Worm (Caenorhabditis elegans) whole organism, early embryonic: Measurements from ENCODE around the gene aakg-3.

Experiments used
- B0310.2 ChIP-seq: sonication (generic microtip); optimal IDR thresholded peaks from 2 replicates; lab custom pipeline; 2016; ENCODE audit warnings: mild to moderate bottlenecking, missing genetic modification characterization, missing compliant biosample characterization
- F13C5.2 ChIP-seq: sonication (generic microtip); optimal IDR thresholded peaks from 2 replicates; lab custom pipeline; 2017; ENCODE audit warnings: mild to moderate bottlenecking, missing genetic modification characterization, inconsistent platforms, missing compliant biosample characterization
- ama-1 ChIP-seq: fragments of 150-350 bp; optimal IDR thresholded peaks from 2 replicates; lab custom pipeline; 2014
- ceh-36 ChIP-seq: sonication (generic microtip); optimal IDR thresholded peaks from 2 replicates; lab custom pipeline; 2016; ENCODE audit warnings: missing genetic modification characterization, inconsistent platforms, missing compliant biosample characterization
- flt-1 ChIP-seq: fragments of 200-800 bp; sonication (Bioruptor generic); IDR thresholded peaks from 2 replicates; pipeline ENCODE4 v1.3.6; 2022; ENCODE audit warnings: missing genetic modification characterization, missing compliant biosample characterization
- hmbx-1 ChIP-seq: sonication (generic microtip); optimal IDR thresholded peaks from 2 replicates; lab custom pipeline; 2016; ENCODE audit warnings: mild to moderate bottlenecking, missing genetic modification characterization, missing compliant biosample characterization
- hmg-4 ChIP-seq: fragments of 200-800 bp; sonication (Bioruptor generic); optimal IDR thresholded peaks from 2 replicates; lab custom pipeline; 2018; ENCODE audit warnings: mild to moderate bottlenecking, missing genetic modification characterization, missing compliant biosample characterization
- hnd-1 ChIP-seq: sonication (generic microtip); optimal IDR thresholded peaks from 2 replicates; lab custom pipeline; 2016; ENCODE audit warnings: missing genetic modification characterization, missing compliant biosample characterization
- tra-4 ChIP-seq: sonication (generic microtip); optimal IDR thresholded peaks from 2 replicates; lab custom pipeline; 2017; ENCODE audit warnings: missing genetic modification characterization, missing compliant biosample characterization

ce11 chrX:2983996-2984395, 7.7 kb downstream of the aakg-3 start, which contains the start of gene osm-5:
- TF ChIP-seq flt-1, result no peak
- TF ChIP-seq ama-1, result no peak
- no peak for TF ChIP-seq ceh-36 (tag; lab: Kevin White, UChicago)
- TF ChIP-seq B0310.2 (tag; lab: Kevin White, UChicago), result no peak
- no peak for TF ChIP-seq F13C5.2
- no peak for TF ChIP-seq tra-4
- no peak for TF ChIP-seq hnd-1 (tag; lab: Kevin White, UChicago)
- TF ChIP-seq hmg-4 (GFP tag; lab: Kevin White, UChicago), result no peak
- TF ChIP-seq hmbx-1 (tag; lab: Kevin White, UChicago), result no peak
